Worm (Caenorhabditis elegans): ENCODE data around the gene Y54G2A.44.
A peak's percentile ranks its signal among the peaks of the same experiment; 100 is the strongest.

The Y54G2A.44 gene

ce11 chrIV:2799890-2800289, 1.8 kb upstream of the Y54G2A.44 start:
- TF ChIP-seq B0310.2 (tag; optimal IDR thresholded peaks at IDR 0.05) (no peak), ceh-13 (GFP tag; optimal IDR thresholded peaks at IDR 0.05) (no peak), hmg-4 (GFP tag; optimal IDR thresholded peaks at IDR 0.05) (no peak), tbx-11 (GFP tag; IDR thresholded peaks at IDR 0.05) (no peak), ama-1 (optimal IDR thresholded peaks at IDR 0.05) (no peak), ceh-36 (tag; optimal IDR thresholded peaks at IDR 0.05) (no peak), flt-1 (GFP tag; IDR thresholded peaks at IDR 0.05) (no peak), F13C5.2 (tag; optimal IDR thresholded peaks at IDR 0.05) (no peak), pes-1 (GFP tag; IDR thresholded peaks at IDR 0.05) (no peak), scrt-1 (GFP tag; IDR thresholded peaks at IDR 0.05) (no peak), hmbx-1 (tag; optimal IDR thresholded peaks at IDR 0.05) (no peak), hnd-1 (tag; optimal IDR thresholded peaks at IDR 0.05) (no peak), tra-4 (tag; optimal IDR thresholded peaks at IDR 0.05) (no peak), aly-1 (tag; optimal IDR thresholded peaks at IDR 0.05) (no peak), sea-1 (GFP tag; conservative IDR thresholded peaks at IDR 0.05) (no peak), ets-7 (tag; optimal IDR thresholded peaks at IDR 0.05) (no peak), tbx-37 (GFP tag; conservative IDR thresholded peaks at IDR 0.05) (no peak)

ce11 chrIV:2801004-2801403, 654 bp upstream of the Y54G2A.44 start:
- TF ChIP-seq tbx-11 (GFP tag; IDR thresholded peaks at IDR 0.05) (no peak), scrt-1 (GFP tag; IDR thresholded peaks at IDR 0.05) (peak; percentile 38; the same call in 1 of the 2 replicates), flt-1 (GFP tag; IDR thresholded peaks at IDR 0.05) (0 out of 2 replicates have a peak, but pooled peaks have one; percentile 13), pes-1 (GFP tag; IDR thresholded peaks at IDR 0.05) (peak; percentile 54; the same call in 1 of the 2 replicates)

ce11 chrIV:2802193-2802592, 535 bp downstream of the Y54G2A.44 start:
- TF ChIP-seq ets-7 (tag; optimal IDR thresholded peaks at IDR 0.05) (no peak), scrt-1 (GFP tag; IDR thresholded peaks at IDR 0.05) (peak; percentile 78), flt-1 (GFP tag; IDR thresholded peaks at IDR 0.05) (peak; percentile 70), B0310.2 (tag; optimal IDR thresholded peaks at IDR 0.05) (peak; percentile 22), tbx-37 (GFP tag; conservative IDR thresholded peaks at IDR 0.05) (peak; percentile 38; the same call in 1 of the 2 replicates), F13C5.2 (tag; optimal IDR thresholded peaks at IDR 0.05) (no peak), pes-1 (GFP tag; IDR thresholded peaks at IDR 0.05) (peak; percentile 72), ceh-36 (tag; optimal IDR thresholded peaks at IDR 0.05) (peak; percentile 50), hmbx-1 (tag; optimal IDR thresholded peaks at IDR 0.05) (no peak), tbx-11 (GFP tag; IDR thresholded peaks at IDR 0.05) (0 out of 2 replicates have a peak, but pooled peaks have one; percentile 53), aly-1 (tag; optimal IDR thresholded peaks at IDR 0.05) (peak; percentile 5), tra-4 (tag; optimal IDR thresholded peaks at IDR 0.05) (no peak), ama-1 (optimal IDR thresholded peaks at IDR 0.05) (no peak), sea-1 (GFP tag; conservative IDR thresholded peaks at IDR 0.05) (0 out of 2 replicates have a peak, but pooled peaks have one; percentile 40), hmg-4 (GFP tag; optimal IDR thresholded peaks at IDR 0.05) (peak; percentile 46), hnd-1 (tag; optimal IDR thresholded peaks at IDR 0.05) (peak; percentile 14), ceh-13 (GFP tag; optimal IDR thresholded peaks at IDR 0.05) (peak; percentile 37)

DNA sequence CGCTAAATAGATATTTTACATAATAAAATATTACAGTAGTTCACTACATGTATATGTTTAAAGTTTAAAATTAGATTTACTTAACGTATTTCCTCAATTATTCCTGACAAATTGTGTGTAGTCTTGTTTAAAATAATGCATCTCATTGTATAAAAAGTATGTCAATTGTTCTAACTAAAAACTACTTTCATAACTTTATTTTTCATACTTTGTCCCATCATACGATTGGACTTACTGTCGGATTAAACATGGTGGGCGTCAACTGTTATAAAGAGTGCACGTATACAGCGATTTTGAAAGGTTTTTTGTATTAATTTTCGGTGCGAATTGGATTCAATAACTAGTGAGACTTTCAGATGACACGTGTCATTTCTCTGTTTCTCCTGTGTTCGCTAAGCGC, 2.0 kb downstream of the Y54G2A.44 start, which contains the start of gene Y54G2A.32:
Gene Y54G2A.32, plus strand, starts transcription at position 301 of the 400 bp plus-strand sequence.
- no peak for TF ChIP-seq hmbx-1 (tag; optimal IDR thresholded peaks at IDR 0.05)
- no peak for TF ChIP-seq sea-1 (GFP tag; conservative IDR thresholded peaks at IDR 0.05)
- TF ChIP-seq flt-1 (GFP tag; IDR thresholded peaks at IDR 0.05), result no peak
- TF ChIP-seq ceh-36 (tag; optimal IDR thresholded peaks at IDR 0.05), result no peak
- no peak for TF ChIP-seq ceh-13 (GFP tag; optimal IDR thresholded peaks at IDR 0.05)
- TF ChIP-seq hnd-1 (tag; optimal IDR thresholded peaks at IDR 0.05), result no peak
- no peak for TF ChIP-seq tra-4 (tag; optimal IDR thresholded peaks at IDR 0.05)
- TF ChIP-seq F13C5.2 (tag; optimal IDR thresholded peaks at IDR 0.05), result no peak
- no peak for TF ChIP-seq tbx-37 (GFP tag; conservative IDR thresholded peaks at IDR 0.05)
- no peak for TF ChIP-seq hmg-4 (GFP tag; optimal IDR thresholded peaks at IDR 0.05)
- TF ChIP-seq ets-7 (tag; optimal IDR thresholded peaks at IDR 0.05), result no peak
- no peak for TF ChIP-seq scrt-1 (GFP tag; IDR thresholded peaks at IDR 0.05)

DNA sequence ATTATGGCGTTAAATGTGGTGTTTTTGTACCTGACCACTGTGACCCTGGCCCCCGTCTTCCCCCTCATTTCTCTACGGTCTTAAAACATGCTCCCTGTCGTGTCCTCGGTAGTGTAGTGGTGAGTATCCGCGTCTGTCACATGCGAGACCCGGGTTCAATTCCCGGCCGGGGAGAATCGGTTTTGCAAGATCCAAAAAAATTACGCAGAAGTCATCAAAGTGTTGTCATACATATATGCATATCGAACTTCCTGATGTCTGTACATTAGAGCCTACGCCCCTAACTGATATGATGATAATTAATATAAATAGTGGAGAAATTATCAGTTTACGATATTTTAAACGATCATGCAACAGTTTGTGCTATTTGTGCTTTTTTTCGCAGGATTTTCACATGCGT, 3.9 kb downstream of the Y54G2A.44 start, which contains the start of gene Y54G2A.45:
Gene Y54G2A.45, plus strand, starts transcription at position 333 of the 400 bp plus-strand sequence.
- TF ChIP-seq tra-4 (tag; optimal IDR thresholded peaks at IDR 0.05) (peak; percentile 30), tbx-37 (GFP tag; conservative IDR thresholded peaks at IDR 0.05) (peak; percentile 64; the same call in 1 of the 2 replicates), F13C5.2 (tag; optimal IDR thresholded peaks at IDR 0.05) (no peak), flt-1 (GFP tag; IDR thresholded peaks at IDR 0.05) (peak; percentile 85), hmbx-1 (tag; optimal IDR thresholded peaks at IDR 0.05) (peak; percentile 49), tbx-11 (GFP tag; IDR thresholded peaks at IDR 0.05) (peak; percentile 81), hnd-1 (tag; optimal IDR thresholded peaks at IDR 0.05) (peak; percentile 69), ceh-13 (GFP tag; optimal IDR thresholded peaks at IDR 0.05) (peak; percentile 80), ama-1 (optimal IDR thresholded peaks at IDR 0.05) (no peak), ceh-36 (tag; optimal IDR thresholded peaks at IDR 0.05) (peak; percentile 67), B0310.2 (tag; optimal IDR thresholded peaks at IDR 0.05) (peak; percentile 81), pes-1 (GFP tag; IDR thresholded peaks at IDR 0.05) (peak; percentile 88), sea-1 (GFP tag; conservative IDR thresholded peaks at IDR 0.05) (peak; percentile 88), ets-7 (tag; optimal IDR thresholded peaks at IDR 0.05) (peak; percentile 37), aly-1 (tag; optimal IDR thresholded peaks at IDR 0.05) (peak; percentile 65), scrt-1 (GFP tag; IDR thresholded peaks at IDR 0.05) (peak; percentile 82), hmg-4 (GFP tag; optimal IDR thresholded peaks at IDR 0.05) (peak; percentile 87)

ce11 chrIV:2808154-2808553, 6.5 kb downstream of the Y54G2A.44 start:
- 0 out of 2 replicates have a peak, but pooled peaks have one; percentile 22 for TF ChIP-seq pes-1 (GFP tag; IDR thresholded peaks at IDR 0.05)
- no peak for TF ChIP-seq F13C5.2 (tag; optimal IDR thresholded peaks at IDR 0.05)
- TF ChIP-seq scrt-1 (GFP tag; IDR thresholded peaks at IDR 0.05), result peak; percentile 42; the same call in 1 of the 2 replicates
- TF ChIP-seq B0310.2 (tag; optimal IDR thresholded peaks at IDR 0.05), result no peak
- TF ChIP-seq aly-1 (tag; optimal IDR thresholded peaks at IDR 0.05), result no peak
- no peak for TF ChIP-seq ceh-13 (GFP tag; optimal IDR thresholded peaks at IDR 0.05)
- 0 out of 2 replicates have a peak, but pooled peaks have one; percentile 27 for TF ChIP-seq flt-1 (GFP tag; IDR thresholded peaks at IDR 0.05)
- no peak for TF ChIP-seq tbx-11 (GFP tag; IDR thresholded peaks at IDR 0.05)

ce11 chrIV:2809208-2809607, 7.5 kb downstream of the Y54G2A.44 start, which contains the start of gene Y54G2A.76:
Gene Y54G2A.76, plus strand, starts transcription at chrIV:2809410.
- TF ChIP-seq ama-1 (optimal IDR thresholded peaks at IDR 0.05), result no peak
- TF ChIP-seq ceh-13 (GFP tag; optimal IDR thresholded peaks at IDR 0.05), result no peak

Measured in whole organism, early embryonic.